Fruit fly (Drosophila melanogaster) whole organism: ENCODE results near the gene CG34026.

Source experiments
- CG8478 ChIP-seq: fragments of >200 bp; optimal IDR thresholded peaks from 2 replicates; lab custom pipeline; 2018; ENCODE audit warnings: inconsistent platforms
- Dll ChIP-seq: fragments of >200 bp; optimal IDR thresholded peaks from 2 replicates; lab custom pipeline; 2017
- EcR ChIP-seq, 2 experiments: fragments of >200 bp; optimal IDR thresholded peaks; 2 replicates each; lab custom pipeline; 2017; ENCODE audit warnings: missing biosample characterization in 2 of 2, missing genetic modification characterization in 2 of 2, missing genetic modification reagents in 2 of 2
- psq ChIP-seq: fragments of >200 bp; optimal IDR thresholded peaks from 2 replicates; lab custom pipeline; 2017

- TF ChIP-seq psq (lab: Kevin White, UChicago) = no peak
- no peak for TF ChIP-seq CG8478 (lab: Kevin White, UChicago)
- TF ChIP-seq EcR (GFP tag; optimal IDR thresholded peaks at IDR 0.05; lab: Kevin White, UChicago) = no peak
- no peak for TF ChIP-seq Dll (lab: Kevin White, UChicago)
Observed at dm6 chrX:9580544-9580943, 46.9 kb downstream of the CG34026 start.
